Fruit fly (Drosophila melanogaster): ENCODE results near the gene Gos28.

Gos28 gene

dm6 chr3R:18643646-18644045, 19.9 kb upstream of the Gos28 start:
- TF ChIP-seq CG32264 (GFP tag; optimal IDR thresholded peaks at IDR 0.05) (no peak), dmrt93B (GFP tag; optimal IDR thresholded peaks at IDR 0.05) (no peak), usp (GFP tag; optimal IDR thresholded peaks at IDR 0.05) (no peak), pan (optimal IDR thresholded peaks at IDR 0.05) (no peak), Hr78 (GFP tag; optimal IDR thresholded peaks at IDR 0.05) (no peak), sage (GFP tag; optimal IDR thresholded peaks at IDR 0.05) (no peak), brk (GFP tag; optimal IDR thresholded peaks at IDR 0.05) (no peak), lola (GFP tag; optimal IDR thresholded peaks at IDR 0.05) (no peak), ey (GFP tag; optimal IDR thresholded peaks at IDR 0.05) (no peak), Jra (GFP tag; optimal IDR thresholded peaks at IDR 0.05) (no peak), Hr83 (GFP tag; optimal IDR thresholded peaks at IDR 0.05; ENCODE audit: poor library complexity, severe bottlenecking) (no peak), N (GFP tag; optimal IDR thresholded peaks at IDR 0.05) (no peak), CrebA (GFP tag; optimal IDR thresholded peaks at IDR 0.05; ENCODE audit: borderline replicate concordance) (no peak), fru (GFP tag; optimal IDR thresholded peaks at IDR 0.05) (no peak), Dfd (GFP tag; optimal IDR thresholded peaks at IDR 0.05) (no peak), Dif (GFP tag; optimal IDR thresholded peaks at IDR 0.05; ENCODE audit: partially characterized antibody) (no peak), dsf (GFP tag; optimal IDR thresholded peaks at IDR 0.05; ENCODE audit: borderline replicate concordance) (no peak), dl (GFP tag; optimal IDR thresholded peaks at IDR 0.05; ENCODE audit: insufficient read depth in 1 of 2, partially characterized antibody in 2 of 2) (no peak)

- TF ChIP-seq dl (GFP tag; optimal IDR thresholded peaks at IDR 0.05; ENCODE audit: insufficient read depth in 1 of 2, partially characterized antibody in 2 of 2) (peak in 1 of 2 experiments; percentile 28), Dif (GFP tag; optimal IDR thresholded peaks at IDR 0.05; ENCODE audit: partially characterized antibody) (peak; percentile 51), CG32264 (GFP tag; optimal IDR thresholded peaks at IDR 0.05) (no peak), Vsx2 (GFP tag; optimal IDR thresholded peaks at IDR 0.05; ENCODE audit: partially characterized antibody) (peak; percentile 96)
Measured at dm6 chr3R:18658380-18658944, 5.1 kb upstream of the Gos28 start.

- TF ChIP-seq HLH106 (tag; optimal IDR thresholded peaks at IDR 0.05) (peak; percentile 84), Jra (GFP tag; optimal IDR thresholded peaks at IDR 0.05) (peak; percentile 90), Rel (GFP tag; optimal IDR thresholded peaks at IDR 0.05) (no peak), Rel (tag; optimal IDR thresholded peaks at IDR 0.05) (peak; percentile 63), CrebA (GFP tag; optimal IDR thresholded peaks at IDR 0.05; ENCODE audit: borderline replicate concordance) (no peak), Hr78 (GFP tag; optimal IDR thresholded peaks at IDR 0.05) (no peak), sv (GFP tag; optimal IDR thresholded peaks at IDR 0.05) (peak; percentile 82), Abd-B (GFP tag; optimal IDR thresholded peaks at IDR 0.05) (no peak), GATAd (GFP tag; optimal IDR thresholded peaks at IDR 0.05) (peak; percentile 84), Hr83 (GFP tag; optimal IDR thresholded peaks at IDR 0.05; ENCODE audit: poor library complexity, severe bottlenecking) (no peak), brk (GFP tag; optimal IDR thresholded peaks at IDR 0.05) (no peak), psq (GFP tag; optimal IDR thresholded peaks at IDR 0.05) (peak; percentile 96), Dfd (GFP tag; optimal IDR thresholded peaks at IDR 0.05) (no peak), Myc (optimal IDR thresholded peaks at IDR 0.05) (peak; percentile 97), dl (GFP tag; optimal IDR thresholded peaks at IDR 0.05; ENCODE audit: insufficient read depth in 1 of 2, partially characterized antibody in 2 of 2) (no peak), OdsH (GFP tag; optimal IDR thresholded peaks at IDR 0.05) (peak; percentile 78), woc (GFP tag; optimal IDR thresholded peaks at IDR 0.05) (peak; percentile 90), sage (GFP tag; optimal IDR thresholded peaks at IDR 0.05) (peak; percentile 59), Dif (GFP tag; optimal IDR thresholded peaks at IDR 0.05; ENCODE audit: partially characterized antibody) (no peak), N (GFP tag; optimal IDR thresholded peaks at IDR 0.05) (peak; percentile 21), br (GFP tag; optimal IDR thresholded peaks at IDR 0.05) (peak; percentile 83), Hnf4 (GFP tag; optimal IDR thresholded peaks at IDR 0.05) (no peak), ey (GFP tag; optimal IDR thresholded peaks at IDR 0.05) (peak; percentile 85), dsf (GFP tag; optimal IDR thresholded peaks at IDR 0.05; ENCODE audit: borderline replicate concordance) (peak; percentile 87), CG9705 (GFP tag; optimal IDR thresholded peaks at IDR 0.05) (peak; percentile 74), fru (GFP tag; optimal IDR thresholded peaks at IDR 0.05) (peak; percentile 85), rgr (GFP tag; optimal IDR thresholded peaks at IDR 0.05) (peak; percentile 85), usp (GFP tag; optimal IDR thresholded peaks at IDR 0.05) (no peak), pan (optimal IDR thresholded peaks at IDR 0.05) (no peak), foxo (GFP tag; optimal IDR thresholded peaks at IDR 0.05) (peak; percentile 30 to 88), Sp1 (GFP tag; optimal IDR thresholded peaks at IDR 0.05) (peak; percentile 78), Vsx2 (GFP tag; optimal IDR thresholded peaks at IDR 0.05; ENCODE audit: partially characterized antibody) (no peak), h (GFP tag; optimal IDR thresholded peaks at IDR 0.05) (peak; percentile 84), dmrt93B (GFP tag; optimal IDR thresholded peaks at IDR 0.05) (peak; percentile 78), CG32264 (GFP tag; optimal IDR thresholded peaks at IDR 0.05) (peak; percentile 82), lola (GFP tag; optimal IDR thresholded peaks at IDR 0.05) (no peak), Mio (GFP tag; optimal IDR thresholded peaks at IDR 0.05) (peak; percentile 51), jim (GFP tag; optimal IDR thresholded peaks at IDR 0.05) (no peak), tai (GFP tag; optimal IDR thresholded peaks at IDR 0.05) (no peak)
Measured at dm6 chr3R:18658945-18659642, 4.4 kb upstream of the Gos28 start, which contains the start of the genes CG31224 and CstF64. TSS of gene CG31224 (minus strand) at chr3R:18659309. TSS of gene CstF64 (plus strand) at chr3R:18659618.
